Fruit fly (Drosophila melanogaster): ENCODE results near the gene Lip1.

Lip1 gene

dm6 chr2L:10701499-10702062, at the start of gene Lip1:
Gene Lip1, minus strand, starts transcription at chr2L:10701544.
- no peak for TF ChIP-seq CTCF (optimal IDR thresholded peaks at IDR 0.05)
- no peak for TF ChIP-seq CG8478 (optimal IDR thresholded peaks at IDR 0.05)

- TF ChIP-seq CTCF (optimal IDR thresholded peaks at IDR 0.05), result no peak
- no peak for TF ChIP-seq CG8478 (optimal IDR thresholded peaks at IDR 0.05)
Observed at dm6 chr2L:10749607-10750467, 48.5 kb upstream of the Lip1 start.

DNA sequence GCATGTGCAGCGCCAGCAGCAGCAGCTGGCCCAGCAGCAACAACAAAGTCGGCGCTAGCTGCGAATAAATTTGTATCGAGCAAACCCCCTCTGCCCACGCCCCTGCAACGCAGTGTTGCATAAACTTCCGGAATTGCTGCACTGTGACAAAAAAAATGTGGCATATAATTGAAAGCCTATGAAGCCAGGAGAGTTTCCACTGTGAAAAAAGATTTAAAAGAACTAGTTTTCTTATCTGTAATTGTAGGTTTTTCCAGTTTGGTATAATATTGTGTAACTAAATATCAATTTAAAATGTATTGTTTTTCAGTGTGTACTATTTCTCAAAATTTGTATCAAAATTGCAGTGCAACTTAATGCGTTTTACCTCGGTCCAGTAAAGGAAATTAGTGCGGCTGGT, 46.9 kb upstream of the Lip1 start:
- TF ChIP-seq CG8478 (optimal IDR thresholded peaks at IDR 0.05), result no peak
- TF ChIP-seq CTCF (optimal IDR thresholded peaks at IDR 0.05), result no peak

dm6 chr2L:10743714-10744113, 42.4 kb upstream of the Lip1 start, which contains the start of gene CG6729:
Gene CG6729, minus strand, starts transcription at chr2L:10743935.
- TF ChIP-seq CTCF (optimal IDR thresholded peaks at IDR 0.05) (no peak), CG8478 (optimal IDR thresholded peaks at IDR 0.05) (no peak)

DNA sequence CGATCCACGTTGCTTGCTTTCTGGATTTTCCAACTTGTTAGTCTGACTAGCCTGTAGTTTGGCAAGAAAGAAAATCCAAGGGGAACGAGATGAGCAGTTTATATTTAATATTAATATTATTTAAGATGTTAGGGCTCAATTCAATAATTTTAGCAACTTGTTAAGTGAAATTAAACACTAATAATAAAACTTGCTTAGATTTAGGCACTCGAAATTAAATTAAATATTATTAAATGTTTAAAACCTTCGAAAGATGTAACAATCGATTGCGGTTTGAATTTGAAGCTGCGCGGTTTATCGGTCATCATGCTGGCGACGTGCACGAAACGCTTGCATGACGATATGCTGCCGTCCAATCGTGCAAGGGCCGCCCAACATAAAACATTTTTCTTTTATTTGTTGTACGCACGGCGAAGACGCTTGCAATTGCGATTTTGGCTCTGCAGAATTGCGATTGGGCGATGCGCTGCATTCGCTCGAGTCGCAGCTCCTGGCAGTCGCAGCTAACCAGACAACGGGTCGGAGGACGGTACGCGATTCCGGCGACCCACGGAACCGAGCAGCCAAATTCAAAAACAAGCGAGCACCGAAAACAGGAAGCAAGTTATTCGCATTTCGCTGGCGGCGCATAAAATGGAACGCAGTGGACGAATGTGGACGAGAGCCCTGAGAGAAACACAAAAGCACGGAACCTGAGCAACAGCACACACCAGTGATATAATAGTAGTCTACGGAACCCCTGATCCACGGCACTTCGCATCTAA, 35.8 kb upstream of the Lip1 start, which contains the start of the genes Vha16-5 and CG12299:
Gene Vha16-5, minus strand, starts transcription at position 51 of the 764 bp plus-strand sequence.
Gene CG12299, plus strand, starts transcription at position 353 of the 764 bp plus-strand sequence.
- TF ChIP-seq CG8478 (optimal IDR thresholded peaks at IDR 0.05) (no peak), CTCF (optimal IDR thresholded peaks at IDR 0.05) (no peak)

- no peak for TF ChIP-seq CTCF (optimal IDR thresholded peaks at IDR 0.05)
- TF ChIP-seq CG8478 (optimal IDR thresholded peaks at IDR 0.05), result no peak
Observed at dm6 chr2L:10735923-10736322, 34.6 kb upstream of the Lip1 start, which contains the start of gene Nup107. Gene Nup107, minus strand, starts transcription at chr2L:10736071.

- TF ChIP-seq CG8478 (optimal IDR thresholded peaks at IDR 0.05) (no peak), CTCF (optimal IDR thresholded peaks at IDR 0.05) (no peak)
Observed at dm6 chr2L:10732343-10732808, 31.0 kb upstream of the Lip1 start, which contains the start of the genes EMC3 and Dpy-30L1. Gene EMC3, minus strand, starts transcription at chr2L:10732423. Gene Dpy-30L1, plus strand, starts transcription at chr2L:10732653.

DNA sequence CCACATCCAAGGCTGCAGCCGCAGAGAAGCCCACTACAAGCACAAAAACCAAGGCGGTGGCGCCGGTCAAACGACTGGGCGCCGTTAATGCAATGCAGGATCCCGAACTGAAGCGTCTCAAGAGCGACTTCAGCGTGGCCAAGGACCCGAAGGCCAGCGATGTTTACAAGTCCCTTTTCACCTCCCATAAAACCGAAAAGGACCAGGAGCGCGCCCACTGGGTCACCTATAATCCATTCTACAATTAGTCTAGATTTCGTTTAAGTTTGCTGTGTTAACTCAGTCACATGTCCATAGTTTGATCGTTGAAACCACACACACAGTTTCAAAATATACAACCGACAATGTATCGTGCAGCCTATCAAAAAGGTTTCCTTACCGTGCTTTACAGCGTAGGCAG, 28.6 kb upstream of the Lip1 start, which contains the start of gene CG17118:
Gene CG17118, plus strand, starts transcription at position 301 of the 400 bp plus-strand sequence.
- TF ChIP-seq CG8478 (optimal IDR thresholded peaks at IDR 0.05) (no peak), CTCF (optimal IDR thresholded peaks at IDR 0.05) (no peak)

dm6 chr2L:10728751-10729150, 27.4 kb upstream of the Lip1 start, which contains the start of gene CG6443:
Gene CG6443, plus strand, starts transcription at chr2L:10728978.
- no peak for TF ChIP-seq CTCF (optimal IDR thresholded peaks at IDR 0.05)
- no peak for TF ChIP-seq CG8478 (optimal IDR thresholded peaks at IDR 0.05)

DNA sequence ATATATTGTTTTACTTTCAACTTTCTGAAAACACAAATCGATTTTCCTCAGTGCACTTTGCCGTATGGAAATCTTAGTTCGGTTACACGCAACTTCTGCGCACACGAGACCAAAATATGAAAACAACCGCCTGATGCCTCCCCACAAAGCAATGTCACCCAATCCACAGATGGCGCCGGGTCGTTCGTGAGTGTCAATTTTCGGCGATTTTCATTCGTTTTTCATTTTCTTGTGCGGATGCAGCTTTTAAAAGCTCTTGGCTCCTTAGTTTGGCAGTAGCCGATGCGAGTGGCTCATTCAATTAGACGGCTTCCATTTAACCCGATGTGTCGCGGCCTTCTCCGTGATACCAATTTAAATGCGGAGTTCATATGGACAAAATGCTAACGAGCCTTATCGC, 22.6 kb upstream of the Lip1 start, which contains the start of gene CG6431:
Gene CG6431, plus strand, starts transcription at position 301 of the 400 bp plus-strand sequence.
- TF ChIP-seq CG8478 (optimal IDR thresholded peaks at IDR 0.05) (no peak), CTCF (optimal IDR thresholded peaks at IDR 0.05) (no peak)

dm6 chr2L:10721535-10721934, 20.2 kb upstream of the Lip1 start:
- TF ChIP-seq CG8478 (optimal IDR thresholded peaks at IDR 0.05), result no peak
- TF ChIP-seq CTCF (optimal IDR thresholded peaks at IDR 0.05), result no peak

DNA sequence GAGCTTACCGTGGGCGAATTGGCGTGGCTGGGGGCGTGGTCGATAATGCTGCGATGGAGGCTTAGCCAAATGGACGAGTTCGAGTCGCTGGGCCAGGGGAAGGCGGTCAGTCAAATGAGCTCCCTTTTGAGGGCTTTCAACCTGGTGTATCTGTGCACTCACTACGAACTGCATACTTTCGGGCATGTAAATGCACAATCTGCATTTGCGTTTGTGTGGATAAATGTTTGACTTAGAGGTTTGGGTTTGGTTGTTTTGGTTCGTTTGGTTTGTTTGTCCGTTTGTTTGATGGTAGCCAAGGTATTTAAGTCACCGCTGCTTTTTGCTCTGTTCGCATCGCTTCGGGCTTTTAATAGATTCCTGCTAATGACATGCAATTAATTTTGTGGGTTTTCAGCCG, 9.9 kb upstream of the Lip1 start:
- no peak for TF ChIP-seq CG8478 (optimal IDR thresholded peaks at IDR 0.05)
- no peak for TF ChIP-seq CTCF (optimal IDR thresholded peaks at IDR 0.05)

DNA sequence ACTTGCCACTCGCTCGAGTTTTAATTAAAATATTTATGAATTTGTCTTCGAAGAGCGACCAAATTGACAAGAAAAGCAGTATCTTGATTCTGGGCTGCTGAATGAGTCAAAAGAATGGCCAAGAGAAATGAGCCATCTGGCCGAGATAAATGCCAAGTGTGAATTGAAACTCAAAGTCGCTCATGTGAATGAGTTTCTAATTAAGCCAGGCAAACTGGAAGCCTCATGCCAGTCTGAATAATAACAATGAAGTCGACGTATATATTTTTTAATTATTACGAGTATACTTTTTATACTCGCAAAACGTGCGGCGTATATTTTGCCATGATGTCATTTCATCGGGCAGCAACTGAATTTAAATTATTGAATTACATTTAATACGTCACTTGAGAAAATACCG, 8.0 kb upstream of the Lip1 start, which contains the start of gene Lip2:
Gene Lip2, minus strand, starts transcription at position 101 of the 400 bp plus-strand sequence.
- TF ChIP-seq CTCF (optimal IDR thresholded peaks at IDR 0.05) (no peak), CG8478 (optimal IDR thresholded peaks at IDR 0.05) (no peak)

DNA sequence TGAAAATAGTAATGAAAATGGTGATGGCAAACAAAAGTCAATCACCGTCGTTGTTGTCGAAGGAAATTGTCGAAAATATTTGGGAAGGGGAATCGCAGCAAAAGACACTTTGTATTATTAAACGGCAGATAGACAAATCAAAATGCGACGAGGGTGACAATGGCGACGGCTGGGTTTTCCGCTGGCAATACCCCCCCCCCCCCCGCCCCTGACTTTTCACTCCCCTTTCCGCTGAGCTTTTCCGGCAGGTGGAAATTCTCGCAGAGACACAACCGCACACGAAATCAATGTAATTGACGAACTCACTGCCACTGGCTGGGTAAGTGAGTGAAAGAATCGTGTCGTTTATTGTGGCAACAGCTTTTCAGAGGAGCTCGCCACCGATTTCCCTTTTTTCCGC, 6.7 kb upstream of the Lip1 start:
- TF ChIP-seq CTCF (optimal IDR thresholded peaks at IDR 0.05) (no peak), CG8478 (optimal IDR thresholded peaks at IDR 0.05) (no peak)

DNA sequence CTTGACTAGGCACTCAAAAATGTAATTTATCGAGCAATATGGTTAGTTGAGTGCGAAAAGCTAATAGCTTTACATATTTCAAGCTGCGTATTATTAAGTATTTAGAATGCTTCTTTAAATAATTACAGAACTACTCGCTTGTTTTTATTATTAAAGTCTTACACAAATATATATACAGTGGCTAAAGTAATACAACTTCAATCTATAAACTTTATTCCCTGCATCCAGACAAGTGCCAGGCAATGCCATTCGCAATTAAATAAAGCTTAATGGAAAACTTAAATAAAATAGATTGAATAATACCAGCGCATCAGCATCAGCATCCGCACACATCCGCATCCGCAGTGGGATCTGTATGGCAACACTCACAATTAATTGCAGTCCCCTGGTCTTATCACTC, 4.9 kb upstream of the Lip1 start:
- TF ChIP-seq CTCF (optimal IDR thresholded peaks at IDR 0.05) (no peak), CG8478 (optimal IDR thresholded peaks at IDR 0.05) (no peak)
